Worm (Caenorhabditis elegans) whole organism, young adult: Measurements from ENCODE around the gene sre-43.

Experiments
- C17E4.6 ChIP-seq: fragments of 200-800 bp; sonication (Bioruptor generic); IDR thresholded peaks from 2 replicates; pipeline ENCODE4 v1.3.6; 2022; ENCODE audit warnings: missing genetic modification reagents, missing genetic modification characterization, missing compliant biosample characterization
- F55B11.4 ChIP-seq: sonication (generic microtip); optimal IDR thresholded peaks from 2 replicates; lab custom pipeline; 2016; ENCODE audit warnings: missing compliant biosample characterization, missing genetic modification characterization, borderline replicate concordance; ENCODE audit not compliant: insufficient read depth
- attf-3 ChIP-seq: fragments of 200-800 bp; sonication (Bioruptor generic); conservative IDR thresholded peaks from 2 replicates; pipeline ENCODE4 v1.3.6; 2022; ENCODE audit warnings: missing genetic modification reagents, missing genetic modification characterization, missing compliant biosample characterization
- cebp-1 ChIP-seq, 2 experiments: fragments of 200-800 bp in 1 of 2; sonication (Bioruptor generic) in 1 of 2; sonication (generic microtip) in 1 of 2; IDR thresholded peaks in 1 of 2; optimal IDR thresholded peaks in 1 of 2; 2 replicates each; pipeline versions ENCODE4 v1.3.6 to Lab custom; 2017 to 2022; ENCODE audit warnings: missing compliant biosample characterization in 2 of 2, missing genetic modification characterization in 2 of 2, mild to moderate bottlenecking in 1 of 2, missing genetic modification reagents in 1 of 2, moderate library complexity in 1 of 2
- ceh-91 ChIP-seq: fragments of 200-800 bp; sonication (Bioruptor generic); IDR thresholded peaks from 2 replicates; pipeline ENCODE4 v1.3.6; 2022; ENCODE audit warnings: missing genetic modification reagents, missing genetic modification characterization, missing compliant biosample characterization
- dpff-1 ChIP-seq: sonication (generic microtip); optimal IDR thresholded peaks from 2 replicates; lab custom pipeline; 2017; ENCODE audit warnings: mild to moderate bottlenecking, missing genetic modification characterization, missing compliant biosample characterization
- ets-4 ChIP-seq: fragments of 200-800 bp; sonication (Bioruptor generic); optimal IDR thresholded peaks from 2 replicates; lab custom pipeline; 2018; ENCODE audit warnings: mild to moderate bottlenecking, missing genetic modification characterization, missing compliant biosample characterization
- hrde-1 ChIP-seq: sonication (generic microtip); optimal IDR thresholded peaks from 2 replicates; lab custom pipeline; 2016; ENCODE audit warnings: missing genetic modification characterization, mild to moderate bottlenecking, missing compliant biosample characterization, moderate library complexity, missing genotype, missing genetic modification reagents, borderline replicate concordance
- nhr-90 ChIP-seq: sonication (generic microtip); optimal IDR thresholded peaks from 2 replicates; lab custom pipeline; 2016; ENCODE audit warnings: missing genotype, mild to moderate bottlenecking, missing genetic modification characterization, missing compliant biosample characterization
- tbp1 ChIP-seq: fragments of 200-800 bp; sonication (Bioruptor generic); optimal IDR thresholded peaks from 2 replicates; lab custom pipeline; 2018; ENCODE audit warnings: mild to moderate bottlenecking, missing genetic modification characterization, missing compliant biosample characterization
- tlf-1 ChIP-seq: fragments of 200-800 bp; sonication (Bioruptor generic); optimal IDR thresholded peaks from 2 replicates; lab custom pipeline; 2018; ENCODE audit warnings: mild to moderate bottlenecking, missing genetic modification characterization, missing compliant biosample characterization
- unc-62 ChIP-seq: fragments of 150-350 bp; optimal IDR thresholded peaks from 2 replicates; lab custom pipeline; 2014; ENCODE audit warnings: missing biosample characterization, missing genetic modification reagents, missing genetic modification characterization
- ztf-3 ChIP-seq: fragments of 200-800 bp; sonication (Bioruptor generic); optimal IDR thresholded peaks from 2 replicates; lab custom pipeline; 2018; ENCODE audit warnings: mild to moderate bottlenecking, missing genetic modification characterization, missing compliant biosample characterization

ce11 chrII:13933534-13933933, 35.3 kb downstream of the sre-43 start:
- TF ChIP-seq tlf-1 (GFP tag; lab: Kevin White, UChicago) (no peak), ceh-91 (GFP tag; lab: Robert Waterston, UW) (no peak), cebp-1 (GFP tag; IDR thresholded peaks at IDR 0.05; lab: Robert Waterston, UW) (no peak), cebp-1 (tag; optimal IDR thresholded peaks at IDR 0.05; lab: Kevin White, UChicago) (no peak), ztf-3 (GFP tag; lab: Kevin White, UChicago) (no peak), nhr-90 (tag; lab: Kevin White, UChicago) (no peak), ets-4 (GFP tag; lab: Kevin White, UChicago) (no peak), attf-3 (GFP tag; lab: Robert Waterston, UW) (no peak), unc-62 (no peak), C17E4.6 (GFP tag; lab: Robert Waterston, UW) (no peak), tbp1 (GFP tag; lab: Kevin White, UChicago) (no peak), F55B11.4 (tag; lab: Kevin White, UChicago) (no peak), hrde-1 (tag; lab: Kevin White, UChicago) (no peak), dpff-1 (tag; lab: Kevin White, UChicago) (no peak)
